Fruit fly (Drosophila melanogaster) whole organism, pupa: Measurements from ENCODE around the gene ATPsynCF6.

Source experiments
- CG10348 ChIP-seq: fragments of 200-800 bp; sonication (Bioruptor generic); IDR thresholded peaks from 2 replicates; pipeline ENCODE4 v1.3.6; 2022; ENCODE audit warnings: missing biosample characterization, missing genetic modification characterization
- D1 ChIP-seq: fragments of 200-800 bp; sonication (Bioruptor generic); optimal IDR thresholded peaks from 2 replicates; lab custom pipeline; 2018; ENCODE audit warnings: missing biosample characterization, mild to moderate bottlenecking, missing genetic modification characterization, moderate library complexity

DNA sequence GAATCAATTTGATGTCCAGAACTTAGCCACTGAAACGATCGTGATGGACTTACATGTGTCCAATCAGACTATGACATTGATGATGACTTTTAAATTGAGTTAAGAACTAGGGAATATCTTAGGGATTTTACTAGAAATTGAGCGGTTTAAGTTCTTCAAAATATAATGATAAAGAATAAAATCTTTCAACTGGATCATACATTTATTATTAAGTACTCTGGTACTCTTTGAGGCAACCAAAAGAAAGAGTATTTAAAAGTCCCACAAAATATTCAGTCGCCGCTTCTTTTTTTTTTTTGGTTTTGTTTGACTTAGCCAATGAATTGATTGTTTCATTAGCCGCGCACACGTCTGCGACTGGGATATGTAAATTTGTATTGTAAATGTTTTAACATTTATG is 45.7 kb downstream of the ATPsynCF6 start:
- TF ChIP-seq CG10348 (GFP tag; lab: Robert Waterston, UW) (no peak), D1 (tag; lab: Kevin White, UChicago) (no peak)
